Worm (Caenorhabditis elegans) whole organism, L4 larva: ENCODE data around the gene C27A2.12.

Experiments used
- F26F4.8 ChIP-seq: fragments of 200-800 bp; sonication (Bioruptor generic); conservative IDR thresholded peaks from 2 replicates; pipeline ENCODE4 v1.3.6; 2022; ENCODE audit warnings: missing genetic modification characterization, missing compliant biosample characterization
- F37D6.2 ChIP-seq: sonication (generic microtip); optimal IDR thresholded peaks from 2 replicates; lab custom pipeline; 2016; ENCODE audit warnings: mild to moderate bottlenecking, missing genetic modification characterization, missing compliant biosample characterization
- F44E2.7 ChIP-seq: fragments of 200-800 bp; sonication (Bioruptor generic); IDR thresholded peaks from 2 replicates; pipeline ENCODE4 v2.1.2; 2022; ENCODE audit warnings: missing genetic modification characterization, missing compliant biosample characterization
- F49E8.2 ChIP-seq: sonication (generic microtip); optimal IDR thresholded peaks from 2 replicates; lab custom pipeline; 2016; ENCODE audit warnings: missing compliant biosample characterization, mild to moderate bottlenecking, missing genetic modification characterization, borderline replicate concordance
- T20F7.1 ChIP-seq: fragments of 200-800 bp; sonication (Bioruptor generic); optimal IDR thresholded peaks from 2 replicates; lab custom pipeline; 2018; ENCODE audit warnings: mild to moderate bottlenecking, missing genetic modification characterization, missing compliant biosample characterization
- T26A8.4 ChIP-seq: fragments of 200-800 bp; sonication (Bioruptor generic); IDR thresholded peaks from 2 replicates; pipeline ENCODE4 v1.3.6; 2022; ENCODE audit warnings: missing genetic modification characterization, missing compliant biosample characterization
- Y48G9A.11 ChIP-seq: fragments of 200-800 bp; sonication (Bioruptor generic); IDR thresholded peaks from 2 replicates; pipeline ENCODE4 v1.3.6; 2022; ENCODE audit warnings: missing genetic modification reagents, missing genetic modification characterization, missing compliant biosample characterization
- Y5F2A.4 ChIP-seq: fragments of 200-800 bp; sonication (Bioruptor generic); optimal IDR thresholded peaks from 2 replicates; lab custom pipeline; 2018; ENCODE audit warnings: mild to moderate bottlenecking, missing genetic modification characterization, missing compliant biosample characterization
- Y75B8A.6 ChIP-seq: fragments of 200-800 bp; sonication (Bioruptor generic); IDR thresholded peaks from 2 replicates; pipeline ENCODE4 v1.3.6; 2022; ENCODE audit warnings: missing genetic modification reagents, missing genetic modification characterization, missing compliant biosample characterization
- ZK337.2 ChIP-seq: fragments of 200-800 bp; sonication (Bioruptor generic); IDR thresholded peaks from 2 replicates; pipeline ENCODE4 v1.3.6; 2022; ENCODE audit warnings: missing genetic modification reagents, missing genetic modification characterization, missing compliant biosample characterization
- ZK546.5 ChIP-seq, 2 experiments: sonication (generic microtip); optimal IDR thresholded peaks; 2 replicates each; lab custom pipeline; 2017; ENCODE audit warnings: missing biosample characterization in 2 of 2, missing genetic modification characterization in 2 of 2
- aly-2 ChIP-seq: sonication (generic microtip); optimal IDR thresholded peaks from 2 replicates; lab custom pipeline; 2018; ENCODE audit warnings: missing biosample characterization, missing genetic modification characterization
- ceh-32 ChIP-seq: sonication (generic microtip); optimal IDR thresholded peaks from 2 replicates; lab custom pipeline; 2016; ENCODE audit warnings: mild to moderate bottlenecking, missing genetic modification characterization, missing compliant biosample characterization; ENCODE audit not compliant: poor library complexity
- ceh-44 ChIP-seq: fragments of 200-800 bp; sonication (Bioruptor generic); IDR thresholded peaks from 2 replicates; pipeline ENCODE4 v1.3.6; 2022; ENCODE audit warnings: missing genetic modification reagents, missing genetic modification characterization, missing compliant biosample characterization
- ceh-62 ChIP-seq: sonication (generic microtip); optimal IDR thresholded peaks from 2 replicates; lab custom pipeline; 2017; ENCODE audit warnings: missing biosample characterization, missing genetic modification characterization
- ceh-82 ChIP-seq: sonication (generic microtip); optimal IDR thresholded peaks from 2 replicates; lab custom pipeline; 2017; ENCODE audit warnings: missing biosample characterization, missing genetic modification characterization
- daf-12 ChIP-seq: fragments of 150-350 bp; optimal IDR thresholded peaks from 2 replicates; lab custom pipeline; 2014; ENCODE audit warnings: missing biosample characterization, missing genetic modification reagents, missing genetic modification characterization
- daf-16 ChIP-seq, 3 experiments: sonication (generic microtip); optimal IDR thresholded peaks; 2 replicates each; lab custom pipeline; 2016 to 2017; ENCODE audit warnings: missing genetic modification characterization in 3 of 3, missing genetic modification reagents in 3 of 3, mild to moderate bottlenecking in 2 of 3, missing compliant biosample characterization in 2 of 3, missing biosample characterization in 1 of 3, moderate library complexity in 1 of 3
- daf-8 ChIP-seq: fragments of 200-800 bp; sonication (Bioruptor generic); IDR thresholded peaks from 2 replicates; pipeline ENCODE4 v1.3.6; 2022; ENCODE audit warnings: missing genetic modification characterization, missing compliant biosample characterization
- dmd-8 ChIP-seq: fragments of 200-800 bp; sonication (Bioruptor generic); IDR thresholded peaks from 2 replicates; pipeline ENCODE4 v1.3.6; 2022; ENCODE audit warnings: missing genetic modification characterization, missing compliant biosample characterization
- dve-1 ChIP-seq: sonication (generic microtip); optimal IDR thresholded peaks from 2 replicates; lab custom pipeline; 2017; ENCODE audit warnings: antibody characterized with exemption, mild to moderate bottlenecking, missing genetic modification characterization, missing compliant biosample characterization; ENCODE audit not compliant: insufficient read depth
- egl-27 ChIP-seq: sonication (generic microtip); optimal IDR thresholded peaks from 3 replicates; lab custom pipeline; 2017; ENCODE audit warnings: missing biosample characterization, missing genetic modification reagents, missing genetic modification characterization
- fos-1 ChIP-seq: fragments of 150-350 bp; optimal IDR thresholded peaks from 2 replicates; lab custom pipeline; 2014; ENCODE audit warnings: missing biosample characterization, missing genetic modification characterization
- hlh-11 ChIP-seq: fragments of 200-800 bp; sonication (Bioruptor generic); optimal IDR thresholded peaks from 2 replicates; lab custom pipeline; 2018; ENCODE audit warnings: mild to moderate bottlenecking, missing genetic modification characterization, missing compliant biosample characterization
- hlh-30 ChIP-seq: sonication (generic microtip); optimal IDR thresholded peaks from 2 replicates; lab custom pipeline; 2017; ENCODE audit warnings: antibody characterized with exemption, mild to moderate bottlenecking, missing genetic modification characterization, missing compliant biosample characterization; ENCODE audit not compliant: insufficient read depth
- lin-13 ChIP-seq: fragments of 150-350 bp; optimal IDR thresholded peaks from 2 replicates; lab custom pipeline; 2014; ENCODE audit warnings: missing biosample characterization, missing genetic modification reagents, missing genetic modification characterization
- lin-29 ChIP-seq: fragments of 200-800 bp; sonication (Bioruptor generic); IDR thresholded peaks from 2 replicates; pipeline ENCODE4 v1.3.6; 2022; ENCODE audit warnings: missing genetic modification reagents, missing genetic modification characterization, missing compliant biosample characterization
- lin-38 ChIP-seq: fragments of 200-800 bp; sonication (Bioruptor generic); IDR thresholded peaks from 2 replicates; pipeline ENCODE4 v1.3.6; 2022; ENCODE audit warnings: missing genetic modification reagents, missing genetic modification characterization, missing compliant biosample characterization
- lsy-2 ChIP-seq, 2 experiments: fragments of 150-350 bp in 1 of 2; sonication (generic microtip) in 1 of 2; optimal IDR thresholded peaks; 2 replicates each; lab custom pipeline; 2014 to 2017; ENCODE audit warnings: missing biosample characterization in 2 of 2, missing genetic modification characterization in 2 of 2
- madf-5 ChIP-seq, 2 experiments: fragments of 200-800 bp; sonication (Bioruptor generic); IDR thresholded peaks; 2 replicates each; pipeline ENCODE4 v1.3.6; 2022; ENCODE audit warnings: missing compliant biosample characterization in 2 of 2, missing genetic modification characterization in 2 of 2
- mdt-29 ChIP-seq: fragments of 200-800 bp; sonication (Bioruptor generic); IDR thresholded peaks from 2 replicates; pipeline ENCODE4 v1.3.6; 2022; ENCODE audit warnings: missing genetic modification reagents, missing genetic modification characterization, missing compliant biosample characterization
- mxl-2 ChIP-seq: fragments of 200-800 bp; sonication (Bioruptor generic); conservative IDR thresholded peaks from 2 replicates; pipeline ENCODE4 v1.3.6; 2022; ENCODE audit warnings: missing genetic modification reagents, missing genetic modification characterization, missing compliant biosample characterization
- mxl-3 ChIP-seq: fragments of 200-800 bp; sonication (Bioruptor generic); optimal IDR thresholded peaks from 2 replicates; lab custom pipeline; 2018; ENCODE audit warnings: mild to moderate bottlenecking, missing genetic modification characterization, missing compliant biosample characterization
- nhr-10 ChIP-seq: fragments of 150-350 bp; optimal IDR thresholded peaks from 2 replicates; lab custom pipeline; 2014; ENCODE audit warnings: missing biosample characterization, missing genetic modification characterization
- nhr-111 ChIP-seq: fragments of 200-800 bp; sonication (Bioruptor generic); optimal IDR thresholded peaks from 2 replicates; lab custom pipeline; 2018; ENCODE audit warnings: mild to moderate bottlenecking, missing genetic modification characterization, missing compliant biosample characterization
- nhr-237 ChIP-seq: sonication (generic microtip); optimal IDR thresholded peaks from 2 replicates; lab custom pipeline; 2017; ENCODE audit warnings: missing biosample characterization, missing genetic modification characterization
- nhr-41 ChIP-seq: fragments of 200-800 bp; sonication (Bioruptor generic); IDR thresholded peaks from 2 replicates; pipeline ENCODE4 v1.3.6; 2022; ENCODE audit warnings: missing genetic modification reagents, missing genetic modification characterization, missing compliant biosample characterization
- nhr-42 ChIP-seq: fragments of 200-800 bp; sonication (Bioruptor generic); IDR thresholded peaks from 2 replicates; pipeline ENCODE4 v1.3.6; 2022; ENCODE audit warnings: missing genetic modification characterization, missing compliant biosample characterization
- nhr-48 ChIP-seq: sonication (generic microtip); optimal IDR thresholded peaks from 2 replicates; lab custom pipeline; 2016; ENCODE audit warnings: mild to moderate bottlenecking, missing genetic modification characterization, missing compliant biosample characterization
- nhr-6 ChIP-seq: fragments of 150-350 bp; optimal IDR thresholded peaks from 2 replicates; lab custom pipeline; 2014; ENCODE audit warnings: missing biosample characterization, missing genetic modification characterization
- nhr-76 ChIP-seq: fragments of 150-350 bp; optimal IDR thresholded peaks from 2 replicates; lab custom pipeline; 2014; ENCODE audit warnings: missing biosample characterization, missing genetic modification characterization
- nhr-77 ChIP-seq: fragments of 150-350 bp; optimal IDR thresholded peaks from 2 replicates; lab custom pipeline; 2014; ENCODE audit warnings: missing biosample characterization, missing genetic modification characterization
- pqm-1 ChIP-seq: sonication (generic microtip); optimal IDR thresholded peaks from 2 replicates; lab custom pipeline; 2017; ENCODE audit warnings: missing biosample characterization, missing genetic modification characterization
- saeg-2 ChIP-seq: fragments of 200-800 bp; sonication (Bioruptor generic); IDR thresholded peaks from 2 replicates; pipeline ENCODE4 v1.3.6; 2022; ENCODE audit warnings: missing genetic modification reagents, missing genetic modification characterization, missing compliant biosample characterization
- sdz-12 ChIP-seq: fragments of 200-800 bp; sonication (Bioruptor generic); optimal IDR thresholded peaks from 2 replicates; lab custom pipeline; 2018; ENCODE audit warnings: mild to moderate bottlenecking, missing genetic modification characterization, missing compliant biosample characterization
- skn-1 ChIP-seq: fragments of 150-350 bp; optimal IDR thresholded peaks from 2 replicates; lab custom pipeline; 2014; ENCODE audit warnings: missing biosample characterization, missing genetic modification characterization
- spr-1 ChIP-seq: sonication (generic microtip); optimal IDR thresholded peaks from 2 replicates; lab custom pipeline; 2016; ENCODE audit warnings: mild to moderate bottlenecking, missing genetic modification characterization, missing compliant biosample characterization
- tag-97 ChIP-seq: fragments of 200-800 bp; sonication (Bioruptor generic); IDR thresholded peaks from 2 replicates; pipeline ENCODE4 v1.3.6; 2022; ENCODE audit warnings: missing genetic modification characterization, missing compliant biosample characterization
- zag-1 ChIP-seq: fragments of 150-350 bp; optimal IDR thresholded peaks from 2 replicates; lab custom pipeline; 2014; ENCODE audit warnings: missing biosample characterization, missing genetic modification characterization
- zip-2 ChIP-seq: fragments of 150-350 bp; optimal IDR thresholded peaks from 2 replicates; lab custom pipeline; 2014; ENCODE audit warnings: missing biosample characterization, missing genetic modification characterization
- ztf-11 ChIP-seq: fragments of 150-350 bp; optimal IDR thresholded peaks from 2 replicates; lab custom pipeline; 2014; ENCODE audit warnings: missing biosample characterization, missing genetic modification characterization

C27A2.12 gene

ce11 chrII:5105020-5105419, 47.1 kb upstream of the C27A2.12 start (continued):
- TF ChIP-seq mxl-2 (GFP tag; lab: Robert Waterston, UW) (peak; percentile 67; the same call in 1 of the 2 replicates), lsy-2 (tag; optimal IDR thresholded peaks at IDR 0.05; lab: Kevin White, UChicago) (no peak), nhr-237 (tag; lab: Kevin White, UChicago) (no peak), nhr-6 (peak; percentile 62), F44E2.7 (GFP tag; lab: Robert Waterston, UW) (peak; percentile 75), daf-12 (no peak), nhr-10 (tag; lab: Kevin White, UChicago) (no peak), hlh-11 (no peak), mxl-3 (GFP tag; lab: Kevin White, UChicago) (peak; percentile 69), T26A8.4 (GFP tag; lab: Robert Waterston, UW) (no peak; the same call in 1 of the 2 replicates), ZK337.2 (GFP tag; lab: Robert Waterston, UW) (0 out of 2 replicates have a peak, but pooled peaks have one; percentile 73), ceh-82 (tag; lab: Kevin White, UChicago) (no peak), nhr-77 (no peak), nhr-42 (peak; percentile 83), pqm-1 (tag; lab: Kevin White, UChicago) (no peak), F49E8.2 (tag; lab: Kevin White, UChicago) (peak; percentile 63), lin-13 (GFP tag; lab: Kevin White, UChicago) (peak; percentile 48), hlh-30 (tag; lab: Kevin White, UChicago) (peak; percentile 70), Y48G9A.11 (GFP tag; lab: Robert Waterston, UW) (peak; percentile 76), zip-2 (tag; lab: Kevin White, UChicago) (peak; percentile 60), daf-16 (GFP tag; optimal IDR thresholded peaks at IDR 0.05; lab: Kevin White, UChicago) (peak in 1 of 2 experiments; percentile 94), daf-16 (tag; optimal IDR thresholded peaks at IDR 0.05; lab: Kevin White, UChicago) (peak; percentile 78), saeg-2 (GFP tag; lab: Robert Waterston, UW) (0 out of 2 replicates have a peak, but pooled peaks have one; percentile 59), madf-5 (GFP tag; IDR thresholded peaks at IDR 0.05; lab: Robert Waterston, UW) (peak; percentile 83 to 84; a peak in 3 of 4 replicates), ceh-62 (tag; lab: Kevin White, UChicago) (no peak), F26F4.8 (GFP tag; lab: Robert Waterston, UW) (peak; percentile 92), ceh-32 (tag; lab: Kevin White, UChicago) (no peak), zag-1 (tag; lab: Kevin White, UChicago) (no peak), sdz-12 (GFP tag; lab: Kevin White, UChicago) (peak; percentile 77), F37D6.2 (tag; lab: Kevin White, UChicago) (peak; percentile 22), aly-2 (tag; lab: Kevin White, UChicago) (peak; percentile 4), tag-97 (no peak), daf-8 (GFP tag; lab: Robert Waterston, UW) (no peak), skn-1 (tag; lab: Kevin White, UChicago) (no peak), ztf-11 (tag; lab: Kevin White, UChicago) (no peak), T20F7.1 (GFP tag; lab: Kevin White, UChicago) (no peak), spr-1 (peak; percentile 86), egl-27 (tag; lab: Kevin White, UChicago) (no peak), nhr-76 (tag; lab: Kevin White, UChicago) (no peak), fos-1 (tag; lab: Kevin White, UChicago) (no peak), ceh-44 (GFP tag; lab: Robert Waterston, UW) (peak; percentile 76), Y5F2A.4 (GFP tag; lab: Kevin White, UChicago) (peak; percentile 75), dve-1 (tag; lab: Kevin White, UChicago) (peak; percentile 72), nhr-111 (GFP tag; lab: Kevin White, UChicago) (peak; percentile 87), lin-29 (GFP tag; lab: Robert Waterston, UW) (peak; percentile 65), nhr-41 (GFP tag; lab: Robert Waterston, UW) (peak; percentile 96), nhr-48 (peak; percentile 80), ZK546.5 (tag; optimal IDR thresholded peaks at IDR 0.05; lab: Kevin White, UChicago) (no peak), dmd-8 (GFP tag; lab: Robert Waterston, UW) (peak; percentile 94), mdt-29 (GFP tag; lab: Robert Waterston, UW) (peak; percentile 59), Y75B8A.6 (peak; percentile 86), lin-38 (no peak; the same call in none of the 2 replicates)
